Worm (Caenorhabditis elegans): ENCODE results near the gene C18D4.3.

Gene C18D4.3

DNA sequence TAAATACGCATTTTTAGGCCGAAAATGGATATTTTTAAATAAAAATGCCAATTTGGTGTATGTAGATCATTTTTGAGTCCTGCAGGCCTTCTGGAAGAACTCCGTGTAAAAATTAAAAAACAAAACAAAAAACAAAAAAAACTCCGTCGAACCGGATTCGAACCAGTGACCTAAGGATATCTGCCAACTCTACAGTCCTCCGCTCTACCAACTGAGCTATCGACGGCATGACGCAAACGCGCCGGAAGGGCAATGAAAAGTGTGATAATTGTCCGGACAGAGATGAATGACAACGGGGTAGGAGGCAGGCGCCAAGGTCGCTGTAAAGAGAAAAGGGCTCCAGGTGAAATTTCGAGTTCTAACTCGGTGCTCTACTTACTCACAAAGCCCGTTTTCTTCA, 9.7 kb upstream of the C18D4.3 start:
- TF ChIP-seq drap-1 (GFP tag; optimal IDR thresholded peaks at IDR 0.05) = peak; percentile 10
- TF ChIP-seq blmp-1 (tag; optimal IDR thresholded peaks at IDR 0.05) = no peak

DNA sequence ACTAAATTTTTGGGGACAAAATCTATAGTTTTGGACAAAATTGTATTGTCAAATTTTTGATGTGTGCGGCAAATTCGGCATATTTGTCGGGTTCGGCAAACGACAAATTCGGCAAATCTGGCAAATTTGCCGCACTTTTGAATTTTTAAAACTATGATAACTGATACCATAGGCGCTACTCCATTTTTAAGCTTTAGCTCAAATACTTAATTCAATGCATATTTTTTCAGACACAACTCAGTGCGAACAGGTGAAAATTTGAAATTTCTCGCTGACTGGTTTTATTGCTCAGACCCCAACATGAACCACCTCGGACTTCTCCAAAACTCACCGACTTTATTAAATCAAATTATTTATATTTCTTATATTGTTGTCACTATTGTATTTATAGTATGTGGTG, 7.7 kb upstream of the C18D4.3 start, which contains the start of gene srz-25:
Gene srz-25, plus strand, starts transcription at position 301 of the 400 bp plus-strand sequence.
- TF ChIP-seq mep-1 (tag; optimal IDR thresholded peaks at IDR 0.05) (no peak), nhr-2 (tag; optimal IDR thresholded peaks at IDR 0.05) (no peak)

DNA sequence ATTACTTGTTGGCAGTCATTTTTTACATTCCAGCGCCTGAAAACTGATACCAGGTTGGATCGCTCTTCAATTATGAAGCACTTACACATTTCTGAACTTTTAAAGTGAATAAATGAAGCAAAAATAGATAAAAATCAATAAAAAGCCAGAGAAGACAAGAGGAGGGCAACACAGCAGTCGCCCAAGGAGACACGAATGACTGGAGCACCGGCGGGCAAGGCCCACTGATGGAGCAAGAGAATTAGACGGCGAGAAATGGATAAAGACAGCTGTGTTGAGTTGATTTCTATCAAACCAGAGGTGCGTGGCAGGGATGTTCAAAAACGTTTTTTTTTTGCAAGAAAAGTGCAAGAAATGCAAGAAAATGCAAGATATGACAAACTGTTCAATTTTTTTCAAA, 6.7 kb upstream of the C18D4.3 start:
- TF ChIP-seq nhr-28 (tag; optimal IDR thresholded peaks at IDR 0.05) = no peak
- peak; percentile 67 for TF ChIP-seq unc-120 (tag; optimal IDR thresholded peaks at IDR 0.05; ENCODE audit: poor library complexity, severe bottlenecking)
- TF ChIP-seq hlh-1 (tag; optimal IDR thresholded peaks at IDR 0.05) = peak; percentile 68

DNA sequence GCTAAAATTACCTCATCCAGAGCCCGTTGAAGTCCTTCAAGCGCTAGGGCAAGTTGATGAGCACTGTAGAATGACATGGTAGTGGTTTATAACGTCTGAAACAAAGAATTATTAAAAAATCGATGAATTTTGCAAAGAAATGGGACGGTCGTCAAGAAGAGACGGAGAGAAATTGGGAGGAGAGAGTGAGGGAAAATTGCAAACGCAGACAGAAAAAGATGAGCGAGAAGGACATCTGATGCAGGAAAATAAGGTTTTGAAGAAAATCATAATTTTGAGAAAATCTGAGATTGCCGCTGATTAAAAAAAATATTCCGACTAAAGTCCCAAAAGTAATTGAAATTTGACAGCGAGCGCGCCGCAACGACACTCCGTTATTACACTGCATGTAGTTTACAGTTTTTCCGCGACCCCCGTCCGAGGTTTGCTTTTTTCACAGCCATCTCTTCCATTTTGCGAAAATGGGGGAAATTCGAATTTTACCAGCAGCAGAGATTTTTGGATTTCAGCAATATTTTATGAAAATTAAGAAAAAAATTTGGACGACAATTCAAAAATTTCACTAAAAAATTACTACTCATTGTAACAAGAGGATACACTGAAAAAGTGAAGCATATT, 5.8 kb upstream of the C18D4.3 start, which contains the start of gene C18D4.6:
Gene C18D4.6, minus strand, starts transcription at position 97 of the 618 bp plus-strand sequence.
- TF ChIP-seq unc-120 (tag; optimal IDR thresholded peaks at IDR 0.05; ENCODE audit: poor library complexity, severe bottlenecking) (no peak), drap-1 (GFP tag; optimal IDR thresholded peaks at IDR 0.05) (peak; percentile 38)

DNA sequence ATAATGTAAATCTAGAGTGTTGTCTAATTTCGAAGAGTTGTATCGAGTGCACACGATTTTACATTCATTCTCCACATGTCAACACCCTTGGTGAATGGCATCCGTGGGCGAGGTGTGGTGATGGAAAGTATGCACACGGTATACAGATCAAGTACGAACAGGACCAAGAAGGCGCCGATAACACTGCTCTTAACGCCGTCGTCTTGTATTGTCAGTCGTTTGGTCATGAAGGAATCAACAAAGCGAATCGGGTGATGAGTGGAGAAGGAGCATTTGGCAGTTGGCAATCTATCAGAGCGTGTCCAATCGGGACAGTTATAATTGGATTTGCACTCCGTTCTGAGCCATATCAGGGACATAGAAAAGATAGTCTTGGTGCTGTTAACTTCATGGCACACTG, 614 bp upstream of the C18D4.3 start:
- TF ChIP-seq zip-8 (tag; optimal IDR thresholded peaks at IDR 0.05) (no peak), ceh-39 (tag; optimal IDR thresholded peaks at IDR 0.05) (no peak), nhr-237 (tag; optimal IDR thresholded peaks at IDR 0.05) (no peak), ceh-83 (GFP tag; optimal IDR thresholded peaks at IDR 0.05) (no peak)

DNA sequence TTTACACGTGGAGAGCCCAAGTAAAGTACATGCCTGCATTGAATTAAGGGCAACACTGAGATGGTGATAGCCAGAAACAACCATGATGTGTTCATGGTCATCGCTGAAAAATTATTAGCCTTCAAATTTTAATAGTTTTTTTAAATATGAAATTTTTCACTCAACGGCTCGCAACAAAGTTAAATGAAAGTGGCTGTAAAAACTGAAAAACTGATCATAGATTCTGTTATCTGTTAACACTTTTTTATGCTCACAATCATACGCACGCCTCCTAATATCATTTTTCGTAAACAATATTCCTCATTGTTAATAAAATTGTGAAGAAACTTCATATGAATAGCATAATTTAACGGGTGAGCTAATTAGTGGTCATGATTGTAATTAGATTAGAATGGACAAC, 1.2 kb downstream of the C18D4.3 start, which contains the start of gene C18D4.4:
Gene C18D4.4, minus strand, starts transcription at position 101 of the 400 bp plus-strand sequence.
- TF ChIP-seq mls-2 (tag; optimal IDR thresholded peaks at IDR 0.05) = no peak
- no peak for TF ChIP-seq unc-39 (tag; optimal IDR thresholded peaks at IDR 0.05)
- TF ChIP-seq ztf-11 (tag; optimal IDR thresholded peaks at IDR 0.05) = no peak
- no peak for TF ChIP-seq mep-1 (tag; optimal IDR thresholded peaks at IDR 0.05)
- TF ChIP-seq mab-5 (tag; optimal IDR thresholded peaks at IDR 0.05) = no peak
- TF ChIP-seq unc-62 (GFP tag; optimal IDR thresholded peaks at IDR 0.05) = no peak
- TF ChIP-seq drap-1 (GFP tag; optimal IDR thresholded peaks at IDR 0.05) = no peak
- TF ChIP-seq zip-8 (tag; optimal IDR thresholded peaks at IDR 0.05) = no peak
- no peak for TF ChIP-seq nhr-237 (tag; optimal IDR thresholded peaks at IDR 0.05)
- no peak for TF ChIP-seq cnd-1 (tag; optimal IDR thresholded peaks at IDR 0.05)
- no peak for TF ChIP-seq unc-120 (tag; optimal IDR thresholded peaks at IDR 0.05; ENCODE audit: poor library complexity, severe bottlenecking)
- no peak for TF ChIP-seq nhr-2 (tag; optimal IDR thresholded peaks at IDR 0.05)
- TF ChIP-seq bed-3 (GFP tag; optimal IDR thresholded peaks at IDR 0.05) = no peak
- TF ChIP-seq lin-32 (GFP tag; optimal IDR thresholded peaks at IDR 0.05) = no peak
- TF ChIP-seq ces-1 (GFP tag; optimal IDR thresholded peaks at IDR 0.05) = no peak
- TF ChIP-seq elt-3 (tag; optimal IDR thresholded peaks at IDR 0.05) = no peak
- no peak for TF ChIP-seq elt-1 (tag; optimal IDR thresholded peaks at IDR 0.05; ENCODE audit: borderline replicate concordance, insufficient read depth)

DNA sequence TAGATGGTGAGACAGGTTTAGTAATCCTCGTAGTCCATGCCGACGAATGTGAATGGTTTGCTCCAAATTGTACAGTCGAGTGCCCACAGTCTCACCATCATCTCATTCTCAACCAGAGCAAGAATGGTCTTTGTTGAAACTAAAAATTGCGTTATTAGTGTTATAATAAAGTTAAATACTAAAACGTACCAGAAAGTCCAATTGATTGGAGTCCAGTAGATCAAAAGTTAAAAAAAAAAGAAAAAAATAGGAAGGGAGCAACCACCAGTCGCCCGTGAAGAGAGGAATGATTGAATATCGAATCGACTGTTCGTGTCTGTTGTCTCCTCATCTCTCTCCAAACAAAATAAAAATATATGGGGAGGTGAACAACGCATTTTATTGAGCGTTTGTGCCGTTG, 2.1 kb downstream of the C18D4.3 start, which contains the start of gene C18D4.12:
Gene C18D4.12, minus strand, starts transcription at position 101 of the 400 bp plus-strand sequence.
- no peak for TF ChIP-seq unc-62 (GFP tag; optimal IDR thresholded peaks at IDR 0.05)
- no peak for TF ChIP-seq elt-1 (tag; optimal IDR thresholded peaks at IDR 0.05; ENCODE audit: borderline replicate concordance, insufficient read depth)
- TF ChIP-seq ham-2 (GFP tag; optimal IDR thresholded peaks at IDR 0.05) = no peak
- no peak for TF ChIP-seq blmp-1 (tag; optimal IDR thresholded peaks at IDR 0.05)
- TF ChIP-seq drap-1 (GFP tag; optimal IDR thresholded peaks at IDR 0.05) = no peak
- no peak for TF ChIP-seq ztf-11 (tag; optimal IDR thresholded peaks at IDR 0.05)
- TF ChIP-seq ceh-83 (GFP tag; optimal IDR thresholded peaks at IDR 0.05) = no peak
- TF ChIP-seq ces-1 (GFP tag; optimal IDR thresholded peaks at IDR 0.05) = no peak
- no peak for TF ChIP-seq bed-3 (GFP tag; optimal IDR thresholded peaks at IDR 0.05)
- no peak for TF ChIP-seq nhr-28 (tag; optimal IDR thresholded peaks at IDR 0.05)
- no peak for TF ChIP-seq snpc-4 (tag; optimal IDR thresholded peaks at IDR 0.05)
- no peak for TF ChIP-seq lin-13 (tag; optimal IDR thresholded peaks at IDR 0.05)
- TF ChIP-seq nhr-237 (tag; optimal IDR thresholded peaks at IDR 0.05) = no peak
- no peak for TF ChIP-seq nhr-76 (tag; optimal IDR thresholded peaks at IDR 0.05)
- no peak for TF ChIP-seq zip-8 (tag; optimal IDR thresholded peaks at IDR 0.05)
- TF ChIP-seq cnd-1 (tag; optimal IDR thresholded peaks at IDR 0.05) = no peak
- no peak for TF ChIP-seq lin-32 (GFP tag; optimal IDR thresholded peaks at IDR 0.05)
